Worm (Caenorhabditis elegans) whole organism, L2 larva: ENCODE results near the gene F58H1.6.

Source experiments
- ZK546.5 ChIP-seq: sonication (generic microtip); optimal IDR thresholded peaks from 2 replicates; lab custom pipeline; 2017; ENCODE audit warnings: missing biosample characterization, missing genetic modification characterization
- alr-1 ChIP-seq: fragments of 150-350 bp; optimal IDR thresholded peaks from 2 replicates; lab custom pipeline; 2014; ENCODE audit warnings: missing biosample characterization, missing genetic modification characterization
- ama-1 ChIP-seq: fragments of 150-350 bp; optimal IDR thresholded peaks from 2 replicates; lab custom pipeline; 2018; ENCODE audit warnings: inconsistent platforms
- blmp-1 ChIP-seq: sonication (generic microtip); optimal IDR thresholded peaks from 2 replicates; lab custom pipeline; 2017; ENCODE audit warnings: missing genetic modification characterization, mild to moderate bottlenecking, missing compliant biosample characterization, antibody characterized with exemption, moderate library complexity; ENCODE audit not compliant: insufficient read depth
- ceh-16 ChIP-seq: fragments of 150-350 bp; optimal IDR thresholded peaks from 2 replicates; lab custom pipeline; 2014; ENCODE audit warnings: missing biosample characterization, missing genetic modification characterization
- dmd-4 ChIP-seq: sonication (generic microtip); optimal IDR thresholded peaks from 2 replicates; lab custom pipeline; 2017; ENCODE audit warnings: missing biosample characterization, missing genetic modification characterization
- egl-27 ChIP-seq: sonication (generic microtip); optimal IDR thresholded peaks from 3 replicates; lab custom pipeline; 2017; ENCODE audit warnings: missing biosample characterization, missing genetic modification reagents, missing genetic modification characterization
- fos-1 ChIP-seq: fragments of 150-350 bp; optimal IDR thresholded peaks from 2 replicates; lab custom pipeline; 2014; ENCODE audit warnings: missing biosample characterization, missing genetic modification characterization
- gmeb-1 ChIP-seq: fragments of 150-350 bp; optimal IDR thresholded peaks from 2 replicates; lab custom pipeline; 2014; ENCODE audit warnings: missing biosample characterization, missing genetic modification characterization
- lsy-2 ChIP-seq, 2 experiments: fragments of 150-350 bp in 1 of 2; sonication (generic microtip) in 1 of 2; optimal IDR thresholded peaks; 2 replicates each; lab custom pipeline; 2014 to 2017; ENCODE audit warnings: missing biosample characterization in 2 of 2, missing genetic modification characterization in 2 of 2
- nhr-237 ChIP-seq: fragments of 150-350 bp; optimal IDR thresholded peaks from 2 replicates; lab custom pipeline; 2014; ENCODE audit warnings: missing biosample characterization, missing genetic modification characterization
- nhr-25 ChIP-seq: fragments of 150-350 bp; sonication (generic microtip); optimal IDR thresholded peaks from 3 replicates; lab custom pipeline; 2014; ENCODE audit warnings: missing biosample characterization, missing genetic modification characterization
- skn-1 ChIP-seq: sonication (generic microtip); optimal IDR thresholded peaks from 2 replicates; lab custom pipeline; 2017; ENCODE audit warnings: missing biosample characterization, missing genetic modification characterization
- unc-62 ChIP-seq: fragments of 150-350 bp; optimal IDR thresholded peaks from 2 replicates; lab custom pipeline; 2014; ENCODE audit warnings: missing biosample characterization, missing genetic modification reagents, missing genetic modification characterization

- no peak for TF ChIP-seq lsy-2 (tag; optimal IDR thresholded peaks at IDR 0.05; lab: Kevin White, UChicago)
- no peak for TF ChIP-seq dmd-4 (tag; lab: Kevin White, UChicago)
- TF ChIP-seq unc-62 (GFP tag; lab: Kevin White, UChicago): no peak
- no peak for TF ChIP-seq egl-27
- no peak for TF ChIP-seq skn-1 (tag; lab: Kevin White, UChicago)
- no peak for TF ChIP-seq ceh-16 (tag; lab: Kevin White, UChicago)
- no peak for TF ChIP-seq ama-1 (lab: Kevin White, UChicago)
- no peak for TF ChIP-seq gmeb-1 (tag; lab: Kevin White, UChicago)
- no peak for TF ChIP-seq nhr-237 (tag; lab: Kevin White, UChicago)
- TF ChIP-seq alr-1: no peak
- TF ChIP-seq fos-1: no peak
- TF ChIP-seq blmp-1: no peak
- no peak for TF ChIP-seq ZK546.5 (tag; lab: Kevin White, UChicago)
- TF ChIP-seq nhr-25 (tag; lab: Kevin White, UChicago): no peak
Observed at ce11 chrV:11937710-11938109, 4.7 kb upstream of the F58H1.6 start, which contains the start of gene gpla-1.
